Worm (Caenorhabditis elegans): Measurements from ENCODE around the gene F52B11.5.

DNA sequence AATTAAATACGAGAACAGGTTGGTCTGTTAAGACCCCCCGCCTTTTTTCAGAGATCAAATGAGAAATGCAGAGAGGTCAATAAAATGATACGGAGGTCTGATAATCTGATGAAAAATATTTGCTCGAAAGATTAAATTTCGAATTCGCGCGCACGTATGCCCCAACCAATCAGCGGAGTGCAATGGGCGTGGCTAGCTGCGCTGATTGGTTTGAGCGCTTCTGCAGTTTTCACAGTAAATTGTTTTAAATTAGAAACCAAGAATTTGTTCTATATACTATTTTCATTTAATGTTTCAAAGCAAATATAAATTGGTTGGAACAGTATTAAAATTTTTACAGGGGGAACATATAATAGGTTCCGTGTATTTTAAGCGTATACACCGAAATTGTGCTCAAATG is 16.3 kb upstream of the F52B11.5 start:
- TF ChIP-seq fkh-10 (GFP tag; optimal IDR thresholded peaks at IDR 0.05) (no peak), nhr-6 (tag; optimal IDR thresholded peaks at IDR 0.05) (no peak), snpc-4 (tag; optimal IDR thresholded peaks at IDR 0.05) (no peak), pqm-1 (tag; optimal IDR thresholded peaks at IDR 0.05) (no peak), ztf-11 (tag; optimal IDR thresholded peaks at IDR 0.05) (no peak), ceh-28 (tag; optimal IDR thresholded peaks at IDR 0.05) (no peak), ceh-32 (tag; optimal IDR thresholded peaks at IDR 0.05; ENCODE audit: poor library complexity) (no peak), lim-7 (GFP tag; IDR thresholded peaks at IDR 0.05) (no peak), vab-7 (GFP tag; IDR thresholded peaks at IDR 0.05) (no peak)

All from whole organism, L4 larva.